Worm (Caenorhabditis elegans) whole organism, midembryonic: Measurements from ENCODE around the gene str-230.

Source experiments
- T22C8.4 ChIP-seq: fragments of 200-800 bp; sonication (Bioruptor generic); IDR thresholded peaks from 2 replicates; pipeline ENCODE4 v1.3.6; 2022; ENCODE audit warnings: missing genetic modification characterization, missing compliant biosample characterization
- klf-2 ChIP-seq: fragments of 200-800 bp; sonication (Bioruptor generic); conservative IDR thresholded peaks from 2 replicates; pipeline ENCODE4 v1.3.6; 2022; ENCODE audit warnings: missing genetic modification reagents, missing genetic modification characterization, missing compliant biosample characterization
- med-1 ChIP-seq: sonication (generic microtip); optimal IDR thresholded peaks from 2 replicates; lab custom pipeline; 2017; ENCODE audit warnings: missing genetic modification characterization, mild to moderate bottlenecking, missing compliant biosample characterization, antibody characterized with exemption, missing genetic modification reagents; ENCODE audit not compliant: insufficient read depth
- ztf-23 ChIP-seq: fragments of 200-800 bp; sonication (Bioruptor generic); IDR thresholded peaks from 2 replicates; pipeline ENCODE4 v1.3.6; 2022; ENCODE audit warnings: missing genetic modification reagents, missing genetic modification characterization, missing compliant biosample characterization
- ztf-29 ChIP-seq: fragments of 200-800 bp; sonication (Bioruptor generic); IDR thresholded peaks from 2 replicates; pipeline ENCODE4 v1.3.6; 2022; ENCODE audit warnings: missing genetic modification reagents, missing genetic modification characterization, missing compliant biosample characterization

ce11 chrV:14240694-14241201, 30.1 kb upstream of the str-230 start, which contains the start of gene K02E11.10:
- no peak for TF ChIP-seq T22C8.4 (GFP tag; lab: Robert Waterston, UW)
- TF ChIP-seq med-1 (GFP tag; lab: Kevin White, UChicago) = no peak
- no peak for TF ChIP-seq ztf-23 (GFP tag; lab: Robert Waterston, UW)
- no peak for TF ChIP-seq klf-2 (GFP tag; lab: Robert Waterston, UW)
- TF ChIP-seq ztf-29 = no peak
